Worm (Caenorhabditis elegans): ENCODE measurements around the gene Y34B4A.2.

Y34B4A.2 gene

DNA sequence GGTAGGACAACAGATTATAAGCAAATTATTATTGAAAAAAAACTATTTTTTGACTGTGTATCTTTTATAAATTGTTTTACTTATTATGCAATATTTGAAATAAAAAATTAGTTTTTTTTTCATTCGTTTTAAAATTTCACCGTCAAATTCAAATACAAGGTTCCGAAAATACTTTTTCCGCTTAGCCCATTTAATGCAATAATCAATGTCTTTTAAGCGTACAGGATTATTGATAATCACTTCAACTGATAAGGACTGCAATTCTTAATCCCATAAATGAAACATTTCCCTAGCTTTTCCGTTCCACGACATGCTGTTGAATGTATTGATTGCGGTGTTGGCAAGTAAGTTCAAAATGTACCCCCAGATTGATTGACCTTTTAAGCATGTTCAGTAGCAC is 22.3 kb upstream of the Y34B4A.2 start, which contains the start of gene nspg-12:
Gene nspg-12 (plus strand): TSS at position 301 of the 400 bp plus-strand sequence.
- no peak for TF ChIP-seq nhr-25 (tag; optimal IDR thresholded peaks at IDR 0.05)
- TF ChIP-seq nhr-6 (tag; optimal IDR thresholded peaks at IDR 0.05), result no peak
- no peak for TF ChIP-seq dmd-4 (tag; optimal IDR thresholded peaks at IDR 0.05)
- no peak for TF ChIP-seq nhr-77 (tag; optimal IDR thresholded peaks at IDR 0.05)
- TF ChIP-seq mdl-1 (tag; optimal IDR thresholded peaks at IDR 0.05), result no peak
- no peak for TF ChIP-seq egl-27 (tag; optimal IDR thresholded peaks at IDR 0.05)
- TF ChIP-seq F13H6.1 (tag; optimal IDR thresholded peaks at IDR 0.05), result no peak
- TF ChIP-seq lin-39 (tag; optimal IDR thresholded peaks at IDR 0.05), result no peak
- TF ChIP-seq alr-1 (tag; optimal IDR thresholded peaks at IDR 0.05), result no peak
- TF ChIP-seq ama-1 (optimal IDR thresholded peaks at IDR 0.05), result no peak
- TF ChIP-seq sem-4 (tag; optimal IDR thresholded peaks at IDR 0.05), result no peak
- no peak for TF ChIP-seq nhr-21 (tag; optimal IDR thresholded peaks at IDR 0.05)

DNA sequence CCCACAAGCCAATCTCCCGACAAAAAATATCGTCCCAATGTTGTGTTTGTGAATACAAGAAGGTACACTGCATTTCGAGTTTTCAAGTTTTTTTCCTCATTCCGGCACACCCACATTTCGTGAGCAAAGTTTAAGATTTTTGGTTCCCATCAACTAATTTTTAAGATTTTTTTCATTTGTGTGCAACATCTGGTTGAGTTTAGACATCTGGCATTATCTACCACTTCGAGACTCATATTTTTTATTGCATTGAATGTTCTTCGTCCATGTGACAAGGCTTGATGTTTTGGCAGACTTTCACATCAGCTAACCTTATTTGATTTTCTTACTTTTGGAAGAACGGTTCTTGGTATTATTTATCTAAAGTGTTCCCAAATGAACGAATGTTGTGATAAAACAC is 18.9 kb upstream of the Y34B4A.2 start:
- TF ChIP-seq snpc-4 (tag; optimal IDR thresholded peaks at IDR 0.05) (no peak), ceh-16 (tag; optimal IDR thresholded peaks at IDR 0.05) (no peak), ztf-1 (GFP tag; conservative IDR thresholded peaks at IDR 0.05) (no peak), fos-1 (tag; optimal IDR thresholded peaks at IDR 0.05) (no peak), zag-1 (tag; optimal IDR thresholded peaks at IDR 0.05) (no peak), lsy-2 (tag; optimal IDR thresholded peaks at IDR 0.05) (no peak), nhr-21 (tag; optimal IDR thresholded peaks at IDR 0.05) (no peak), alr-1 (tag; optimal IDR thresholded peaks at IDR 0.05) (no peak), elt-3 (tag; optimal IDR thresholded peaks at IDR 0.05) (no peak)

DNA sequence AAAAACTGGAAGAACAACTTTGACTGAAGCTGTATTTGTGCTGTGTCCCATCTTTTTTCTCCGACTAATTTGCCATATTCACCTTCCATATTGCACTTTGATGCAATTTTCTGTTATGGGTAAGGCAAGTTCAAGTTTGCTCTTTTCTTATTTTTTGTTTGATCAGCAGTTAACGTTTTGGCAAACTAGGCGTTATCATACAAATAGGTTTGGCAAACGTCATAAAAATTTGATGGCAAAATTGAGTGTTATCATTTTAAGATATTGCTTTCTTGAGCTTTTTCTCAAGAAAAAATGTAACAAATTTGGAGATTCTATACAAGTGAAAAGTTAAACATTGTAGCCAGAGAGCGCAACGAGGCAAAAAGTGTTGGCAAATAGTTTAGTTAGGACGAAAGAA is 17.3 kb upstream of the Y34B4A.2 start:
- TF ChIP-seq crh-2 (tag; optimal IDR thresholded peaks at IDR 0.05), result peak; percentile 25
- peak; percentile 62 for TF ChIP-seq fos-1 (tag; optimal IDR thresholded peaks at IDR 0.05)
- TF ChIP-seq sma-9 (GFP tag; optimal IDR thresholded peaks at IDR 0.05), result peak; percentile 12
- TF ChIP-seq sma-9 (tag; optimal IDR thresholded peaks at IDR 0.05), result no peak
- no peak for TF ChIP-seq unc-39 (tag; optimal IDR thresholded peaks at IDR 0.05)
- TF ChIP-seq skn-1 (tag; optimal IDR thresholded peaks at IDR 0.05), result no peak
- TF ChIP-seq elt-1 (tag; optimal IDR thresholded peaks at IDR 0.05), result no peak

ce11 chrX:5263585-5263984 is 15.7 kb upstream of the Y34B4A.2 start:
- TF ChIP-seq Y55F3AM.14 (GFP tag; optimal IDR thresholded peaks at IDR 0.05), result no peak
- no peak for TF ChIP-seq nhr-129 (tag; optimal IDR thresholded peaks at IDR 0.05)
- no peak for TF ChIP-seq sem-4 (tag; optimal IDR thresholded peaks at IDR 0.05)
- TF ChIP-seq gmeb-1 (tag; optimal IDR thresholded peaks at IDR 0.05), result no peak
- TF ChIP-seq unc-62 (GFP tag; optimal IDR thresholded peaks at IDR 0.05), result no peak
- TF ChIP-seq ztf-4 (tag; optimal IDR thresholded peaks at IDR 0.05), result no peak
- no peak for TF ChIP-seq skn-1 (tag; optimal IDR thresholded peaks at IDR 0.05)
- TF ChIP-seq nhr-10 (tag; optimal IDR thresholded peaks at IDR 0.05), result no peak
- no peak for TF ChIP-seq R02D3.7 (tag; optimal IDR thresholded peaks at IDR 0.05)
- TF ChIP-seq lin-11 (tag; optimal IDR thresholded peaks at IDR 0.05), result no peak
- TF ChIP-seq peb-1 (tag; optimal IDR thresholded peaks at IDR 0.05), result no peak
- no peak for TF ChIP-seq aly-2 (tag; optimal IDR thresholded peaks at IDR 0.05)
- no peak for TF ChIP-seq nhr-12 (tag; optimal IDR thresholded peaks at IDR 0.05)
- TF ChIP-seq F13H6.1 (tag; optimal IDR thresholded peaks at IDR 0.05), result no peak
- no peak for TF ChIP-seq ceh-82 (tag; optimal IDR thresholded peaks at IDR 0.05)
- no peak for TF ChIP-seq zag-1 (tag; optimal IDR thresholded peaks at IDR 0.05)

- TF ChIP-seq fos-1 (tag; optimal IDR thresholded peaks at IDR 0.05) (no peak), sem-4 (tag; optimal IDR thresholded peaks at IDR 0.05) (no peak), gmeb-1 (tag; optimal IDR thresholded peaks at IDR 0.05) (no peak), alr-1 (tag; optimal IDR thresholded peaks at IDR 0.05) (no peak), ztf-11 (tag; optimal IDR thresholded peaks at IDR 0.05) (no peak), blmp-1 (tag; optimal IDR thresholded peaks at IDR 0.05; ENCODE audit: insufficient read depth) (no peak), unc-55 (GFP tag; optimal IDR thresholded peaks at IDR 0.05) (no peak), nhr-237 (tag; optimal IDR thresholded peaks at IDR 0.05) (no peak), lin-11 (tag; optimal IDR thresholded peaks at IDR 0.05) (no peak), elt-3 (tag; optimal IDR thresholded peaks at IDR 0.05) (no peak), mab-5 (tag; optimal IDR thresholded peaks at IDR 0.05) (no peak), snpc-4 (tag; optimal IDR thresholded peaks at IDR 0.05) (no peak), egl-27 (tag; optimal IDR thresholded peaks at IDR 0.05) (no peak), lsy-2 (tag; optimal IDR thresholded peaks at IDR 0.05) (no peak), zag-1 (tag; optimal IDR thresholded peaks at IDR 0.05) (no peak), nhr-25 (tag; optimal IDR thresholded peaks at IDR 0.05) (no peak)
Observed at ce11 chrX:5264026-5264425, 15.3 kb upstream of the Y34B4A.2 start, which contains the start of gene Y34B4A.4. Y34B4A.4 (plus strand) TSS chrX:5264326.

All from whole organism, L2 larva.